Fruit fly (Drosophila melanogaster): Measurements from ENCODE around the gene myd.

Gene myd

dm6 chr3R:19180263-19180893 is at the start of gene myd, which contains the start of gene CG5555 (continued):
- TF ChIP-seq fd96Cb (tag; optimal IDR thresholded peaks at IDR 0.05): no peak
- TF ChIP-seq Nf-YC (tag; optimal IDR thresholded peaks at IDR 0.05): no peak
- no peak for TF ChIP-seq zf30C (GFP tag; optimal IDR thresholded peaks at IDR 0.05)
- no peak for TF ChIP-seq aop (GFP tag; IDR thresholded peaks at IDR 0.05)
- TF ChIP-seq CG6765 (GFP tag; optimal IDR thresholded peaks at IDR 0.05): no peak
- TF ChIP-seq onecut (GFP tag; IDR thresholded peaks at IDR 0.05): peak; percentile 29; the same call in 1 of the 2 replicates
- peak; percentile 67 for TF ChIP-seq BEAF-32 (GFP tag; optimal IDR thresholded peaks at IDR 0.05)
- no peak for TF ChIP-seq CG17186 (GFP tag; optimal IDR thresholded peaks at IDR 0.05)
- TF ChIP-seq ERR (GFP tag; optimal IDR thresholded peaks at IDR 0.05): no peak
- no peak for TF ChIP-seq CG1647 (GFP tag; optimal IDR thresholded peaks at IDR 0.05)
- TF ChIP-seq Dip2 (GFP tag; IDR thresholded peaks at IDR 0.05): no peak
- TF ChIP-seq CG12659 (GFP tag; optimal IDR thresholded peaks at IDR 0.05): peak; percentile 72
- TF ChIP-seq Hmr (GFP tag; optimal IDR thresholded peaks at IDR 0.05): peak; percentile 60
- peak; percentile 80 for TF ChIP-seq gro (GFP tag; optimal IDR thresholded peaks at IDR 0.05)
- peak; percentile 36; the same call in 2 of the 3 replicates for TF ChIP-seq zen2 (GFP tag; IDR thresholded peaks at IDR 0.05; ENCODE audit: partially characterized antibody)
- peak; percentile 47; the same call in 1 of the 3 replicates for TF ChIP-seq row (GFP tag; IDR thresholded peaks at IDR 0.05)
- no peak for TF ChIP-seq pfk (GFP tag; optimal IDR thresholded peaks at IDR 0.05)
- TF ChIP-seq Usf (GFP tag; optimal IDR thresholded peaks at IDR 0.05): no peak
- peak; percentile 90 for TF ChIP-seq Myb (GFP tag; optimal IDR thresholded peaks at IDR 0.05)
- TF ChIP-seq ase (GFP tag; IDR thresholded peaks at IDR 0.05): 0 out of 3 replicates have a peak, but pooled peaks have one; percentile 15
- no peak for TF ChIP-seq CG10654 (GFP tag; optimal IDR thresholded peaks at IDR 0.05)
- no peak for TF ChIP-seq gsb (GFP tag; IDR thresholded peaks at IDR 0.05)
- peak; percentile 23; the same call in 1 of the 2 replicates for TF ChIP-seq CG3847 (GFP tag; IDR thresholded peaks at IDR 0.05)
- TF ChIP-seq CG10209 (GFP tag; optimal IDR thresholded peaks at IDR 0.05): peak; percentile 8
- no peak for TF ChIP-seq CG13123 (GFP tag; optimal IDR thresholded peaks at IDR 0.05)
- peak; percentile 65 for TF ChIP-seq lbe (GFP tag; optimal IDR thresholded peaks at IDR 0.05)
- TF ChIP-seq CG8089 (GFP tag; optimal IDR thresholded peaks at IDR 0.05): no peak
- TF ChIP-seq Fer1 (GFP tag; optimal IDR thresholded peaks at IDR 0.05): peak; percentile 55
- TF ChIP-seq CG34422 (GFP tag; IDR thresholded peaks at IDR 0.05): peak; percentile 39; the same call in 1 of the 3 replicates
- peak; percentile 62 for TF ChIP-seq Rfx (GFP tag; IDR thresholded peaks at IDR 0.05)
- TF ChIP-seq Ada2b (GFP tag; IDR thresholded peaks at IDR 0.05): no peak
- 0 out of 3 replicates have a peak, but pooled peaks have one; percentile 13 for TF ChIP-seq so (GFP tag; IDR thresholded peaks at IDR 0.05)
- no peak for TF ChIP-seq Ssrp (tag; optimal IDR thresholded peaks at IDR 0.05)
- no peak for TF ChIP-seq odd (GFP tag; optimal IDR thresholded peaks at IDR 0.05)
- no peak for TF ChIP-seq toy (GFP tag; IDR thresholded peaks at IDR 0.05)
- no peak for TF ChIP-seq Kr (GFP tag; optimal IDR thresholded peaks at IDR 0.05)
- no peak for TF ChIP-seq gcm2 (GFP tag; optimal IDR thresholded peaks at IDR 0.05)
- TF ChIP-seq fd3F (GFP tag; optimal IDR thresholded peaks at IDR 0.05): no peak
- no peak for TF ChIP-seq Bdp1 (GFP tag; optimal IDR thresholded peaks at IDR 0.05)
- TF ChIP-seq CG30403 (GFP tag; optimal IDR thresholded peaks at IDR 0.05): peak; percentile 41
- TF ChIP-seq Tbp (GFP tag; optimal IDR thresholded peaks at IDR 0.05): no peak
- no peak for TF ChIP-seq CG3407 (GFP tag; optimal IDR thresholded peaks at IDR 0.05)
- peak; percentile 93 for TF ChIP-seq Med (GFP tag)
- no peak for TF ChIP-seq CG6813 (GFP tag; optimal IDR thresholded peaks at IDR 0.05)
- TF ChIP-seq CG1529 (GFP tag; optimal IDR thresholded peaks at IDR 0.05): peak; percentile 14
- no peak for TF ChIP-seq Abd-B (GFP tag; optimal IDR thresholded peaks at IDR 0.05)
- no peak for TF ChIP-seq CG17568 (GFP tag; optimal IDR thresholded peaks at IDR 0.05)
- TF ChIP-seq lilli (GFP tag; optimal IDR thresholded peaks at IDR 0.05): peak; percentile 64
- TF ChIP-seq pb (GFP tag; optimal IDR thresholded peaks at IDR 0.05): peak; percentile 47
- TF ChIP-seq kay (GFP tag; optimal IDR thresholded peaks at IDR 0.05): no peak
- TF ChIP-seq CG14667 (GFP tag; IDR thresholded peaks at IDR 0.05): no peak
